Worm (Caenorhabditis elegans) whole organism, L3 larva: ENCODE measurements around the gene F54D10.9.

Experiments used
- ZK546.5 ChIP-seq: sonication (generic microtip); optimal IDR thresholded peaks from 2 replicates; lab custom pipeline; 2017; ENCODE audit warnings: missing biosample characterization, missing genetic modification characterization
- ama-1 ChIP-seq: fragments of 150-350 bp; optimal IDR thresholded peaks from 2 replicates; lab custom pipeline; 2018
- ceh-16 ChIP-seq: sonication (generic microtip); optimal IDR thresholded peaks from 2 replicates; lab custom pipeline; 2017; ENCODE audit warnings: missing biosample characterization, missing genetic modification characterization
- elt-1 ChIP-seq: fragments of 150-350 bp; optimal IDR thresholded peaks from 2 replicates; lab custom pipeline; 2014; ENCODE audit warnings: missing biosample characterization, missing genetic modification characterization
- elt-2 ChIP-seq: sonication (generic microtip); optimal IDR thresholded peaks from 2 replicates; lab custom pipeline; 2016; ENCODE audit warnings: missing genetic modification reagents, mild to moderate bottlenecking, missing genetic modification characterization, missing compliant biosample characterization
- elt-3 ChIP-seq, 3 experiments: fragments of 150-350 bp in 1 of 3; sonication (generic microtip) in 2 of 3; optimal IDR thresholded peaks; 2 replicates in 2 of 3; 4 replicates in 1 of 3; lab custom pipeline; 2014 to 2017; ENCODE audit warnings: missing biosample characterization in 3 of 3, missing genetic modification characterization in 3 of 3
- fos-1 ChIP-seq: fragments of 150-350 bp; optimal IDR thresholded peaks from 2 replicates; lab custom pipeline; 2014; ENCODE audit warnings: missing biosample characterization, missing genetic modification characterization
- lsy-12 ChIP-seq: sonication (generic microtip); optimal IDR thresholded peaks from 2 replicates; lab custom pipeline; 2016; ENCODE audit warnings: mild to moderate bottlenecking, missing genetic modification characterization, missing compliant biosample characterization
- mdl-1 ChIP-seq: fragments of 150-350 bp; optimal IDR thresholded peaks from 2 replicates; lab custom pipeline; 2014; ENCODE audit warnings: missing biosample characterization, missing genetic modification characterization
- mml-1 ChIP-seq: fragments of 150-350 bp; sonication (generic microtip); optimal IDR thresholded peaks from 3 replicates; lab custom pipeline; 2014; ENCODE audit warnings: missing biosample characterization, missing genetic modification characterization
- nhr-11 ChIP-seq: fragments of 150-350 bp; optimal IDR thresholded peaks from 2 replicates; lab custom pipeline; 2014; ENCODE audit warnings: missing biosample characterization, missing genetic modification characterization
- nhr-25 ChIP-seq: sonication (generic microtip); optimal IDR thresholded peaks from 2 replicates; lab custom pipeline; 2017; ENCODE audit warnings: missing biosample characterization, missing genetic modification characterization
- nhr-43 ChIP-seq: sonication (generic microtip); optimal IDR thresholded peaks from 2 replicates; lab custom pipeline; 2016; ENCODE audit warnings: mild to moderate bottlenecking, missing genetic modification characterization, missing compliant biosample characterization; ENCODE audit not compliant: poor library complexity, severe bottlenecking
- nhr-76 ChIP-seq: fragments of 150-350 bp; sonication (generic microtip); optimal IDR thresholded peaks from 5 replicates; lab custom pipeline; 2014; ENCODE audit warnings: missing biosample characterization, missing genetic modification characterization
- unc-62 ChIP-seq: fragments of 150-350 bp; sonication (generic microtip); optimal IDR thresholded peaks from 4 replicates; lab custom pipeline; 2014; ENCODE audit warnings: missing biosample characterization, missing genetic modification reagents, missing genetic modification characterization

F54D10.9 gene

ce11 chrII:3782309-3783000 is 49.8 kb downstream of the F54D10.9 start, which contains the start of gene T24E12.2:
TSS of gene T24E12.2 (plus strand) at chrII:3782950.
- no peak for TF ChIP-seq mml-1 (tag; lab: Kevin White, UChicago)
- TF ChIP-seq ZK546.5: no peak
- TF ChIP-seq lsy-12 (tag; lab: Kevin White, UChicago): no peak
- TF ChIP-seq elt-3 (tag; optimal IDR thresholded peaks at IDR 0.05; lab: Kevin White, UChicago): no peak
- TF ChIP-seq nhr-76: no peak
- TF ChIP-seq ama-1: no peak
- no peak for TF ChIP-seq unc-62
- TF ChIP-seq nhr-11: no peak
- TF ChIP-seq ceh-16: no peak
- TF ChIP-seq elt-1 (tag; lab: Kevin White, UChicago): no peak
- no peak for TF ChIP-seq nhr-25 (tag; lab: Kevin White, UChicago)

- TF ChIP-seq elt-2 (tag; lab: Kevin White, UChicago) (no peak), fos-1 (tag; lab: Kevin White, UChicago) (no peak), nhr-43 (tag; lab: Kevin White, UChicago) (no peak), mdl-1 (tag; lab: Kevin White, UChicago) (no peak)
Measured at ce11 chrII:3781238-3781637, 51.0 kb downstream of the F54D10.9 start.
